Worm (Caenorhabditis elegans) whole organism, L1 larva: ENCODE measurements around the gene ZK1307.1.
A peak's percentile ranks its signal among the peaks of the same experiment; 100 is the strongest.

Experiments used
- C04F5.9 ChIP-seq: sonication (generic microtip); optimal IDR thresholded peaks from 2 replicates; lab custom pipeline; 2016; ENCODE audit warnings: missing genetic modification characterization, missing compliant biosample characterization
- C16A3.4 ChIP-seq: fragments of 150-350 bp; optimal IDR thresholded peaks from 2 replicates; lab custom pipeline; 2014; ENCODE audit warnings: missing biosample characterization, missing genetic modification characterization
- C34B4.2 ChIP-seq: sonication (generic microtip); optimal IDR thresholded peaks from 2 replicates; lab custom pipeline; 2017; ENCODE audit warnings: mild to moderate bottlenecking, missing genetic modification characterization, missing compliant biosample characterization
- alr-1 ChIP-seq: fragments of 200-800 bp; sonication (Bioruptor generic); optimal IDR thresholded peaks from 2 replicates; lab custom pipeline; 2018; ENCODE audit warnings: borderline replicate concordance, mild to moderate bottlenecking, missing genetic modification characterization, missing compliant biosample characterization
- aly-2 ChIP-seq: fragments of 150-350 bp; optimal IDR thresholded peaks from 2 replicates; lab custom pipeline; 2014; ENCODE audit warnings: missing biosample characterization, missing genetic modification characterization
- ama-1 ChIP-seq: fragments of 150-350 bp; optimal IDR thresholded peaks from 2 replicates; lab custom pipeline; 2014
- blmp-1 ChIP-seq: fragments of 150-350 bp; optimal IDR thresholded peaks from 2 replicates; lab custom pipeline; 2014; ENCODE audit warnings: missing biosample characterization, missing genetic modification characterization
- ceh-63 ChIP-seq: fragments of 200-800 bp; sonication (Bioruptor generic); optimal IDR thresholded peaks from 2 replicates; lab custom pipeline; 2018; ENCODE audit warnings: mild to moderate bottlenecking, missing genetic modification characterization, missing compliant biosample characterization
- ceh-8 ChIP-seq: fragments of 200-800 bp; sonication (Bioruptor generic); optimal IDR thresholded peaks from 2 replicates; lab custom pipeline; 2018; ENCODE audit warnings: mild to moderate bottlenecking, missing genetic modification characterization, moderate library complexity, missing compliant biosample characterization
- ceh-82 ChIP-seq, 3 experiments: fragments of 150-350 bp in 1 of 3; sonication (generic microtip) in 2 of 3; optimal IDR thresholded peaks; 2 replicates each; lab custom pipeline; 2014 to 2017; ENCODE audit warnings: missing biosample characterization in 3 of 3, missing genetic modification characterization in 3 of 3
- ceh-88 ChIP-seq: fragments of 200-800 bp; sonication (Bioruptor generic); IDR thresholded peaks from 2 replicates; pipeline ENCODE4 v1.3.6; 2022; ENCODE audit warnings: missing genetic modification characterization, missing compliant biosample characterization
- ces-1 ChIP-seq: fragments of 150-350 bp; optimal IDR thresholded peaks from 2 replicates; lab custom pipeline; 2014; ENCODE audit warnings: missing biosample characterization, missing genetic modification reagents, missing genetic modification characterization
- dpl-1 ChIP-seq, 3 experiments: fragments of 150-350 bp in 2 of 3; sonication (generic microtip) in 1 of 3; optimal IDR thresholded peaks; 2 replicates each; lab custom pipeline; 2014 to 2017; ENCODE audit warnings: missing biosample characterization in 3 of 3, missing genetic modification characterization in 3 of 3, missing genetic modification reagents in 3 of 3
- efl-1 ChIP-seq, 4 experiments: fragments of 150-350 bp; optimal IDR thresholded peaks in 3 of 4; peaks in 1 of 4; 1 replicate in 1 of 4; 2 replicates in 3 of 4; lab custom pipeline; 2014; ENCODE audit warnings: missing biosample characterization in 2 of 4, missing genetic modification characterization in 2 of 4, missing genetic modification reagents in 2 of 4
- egl-13 ChIP-seq: sonication (generic microtip); optimal IDR thresholded peaks from 2 replicates; lab custom pipeline; 2016; ENCODE audit warnings: missing genotype, missing genetic modification reagents, missing genetic modification characterization, missing compliant biosample characterization
- elt-3 ChIP-seq, 6 experiments: fragments of 150-350 bp in 1 of 6; sonication (generic microtip); optimal IDR thresholded peaks; 2 replicates each; lab custom pipeline; 2017 to 2018; ENCODE audit warnings: missing biosample characterization in 6 of 6, missing genetic modification characterization in 6 of 6, inconsistent platforms in 1 of 6
- fkh-10 ChIP-seq: sonication (generic microtip); optimal IDR thresholded peaks from 2 replicates; lab custom pipeline; 2017; ENCODE audit warnings: missing biosample characterization, missing genetic modification reagents, missing genetic modification characterization
- fkh-4 ChIP-seq: sonication (generic microtip); optimal IDR thresholded peaks from 2 replicates; lab custom pipeline; 2016; ENCODE audit warnings: missing compliant biosample characterization, missing genetic modification characterization, borderline replicate concordance
- fos-1 ChIP-seq: fragments of 150-350 bp; optimal IDR thresholded peaks from 2 replicates; lab custom pipeline; 2014; ENCODE audit warnings: missing biosample characterization, missing genetic modification characterization
- hlh-17 ChIP-seq: fragments of 200-800 bp; sonication (Bioruptor generic); optimal IDR thresholded peaks from 2 replicates; lab custom pipeline; 2018; ENCODE audit warnings: missing genetic modification characterization, mild to moderate bottlenecking, missing compliant biosample characterization, moderate library complexity, borderline replicate concordance
- hlh-4 ChIP-seq: sonication (generic microtip); optimal IDR thresholded peaks from 2 replicates; lab custom pipeline; 2016; ENCODE audit warnings: mild to moderate bottlenecking, missing genetic modification characterization, missing compliant biosample characterization
- hpl-2 ChIP-seq: fragments of 150-350 bp; optimal IDR thresholded peaks from 2 replicates; lab custom pipeline; 2014; ENCODE audit warnings: missing biosample characterization, missing genetic modification reagents, missing genetic modification characterization
- irx-1 ChIP-seq: sonication (generic microtip); optimal IDR thresholded peaks from 2 replicates; lab custom pipeline; 2016; ENCODE audit warnings: missing genetic modification characterization, missing compliant biosample characterization
- isw-1 ChIP-seq: fragments of 200-800 bp; sonication (Bioruptor generic); IDR thresholded peaks from 2 replicates; pipeline ENCODE4 v1.3.6; 2022; ENCODE audit warnings: missing genetic modification characterization, missing compliant biosample characterization
- lin-13 ChIP-seq: fragments of 150-350 bp; optimal IDR thresholded peaks from 2 replicates; lab custom pipeline; 2014; ENCODE audit warnings: missing biosample characterization, missing genetic modification reagents, missing genetic modification characterization
- lin-14 ChIP-seq: fragments of 200-800 bp; sonication (Bioruptor generic); optimal IDR thresholded peaks from 2 replicates; lab custom pipeline; 2018; ENCODE audit warnings: mild to moderate bottlenecking, missing genetic modification characterization, moderate library complexity, missing compliant biosample characterization
- lin-35 ChIP-seq, 2 experiments: fragments of 150-350 bp; optimal IDR thresholded peaks; 2 replicates each; lab custom pipeline; 2014; ENCODE audit warnings: missing biosample characterization in 2 of 2, missing genetic modification characterization in 2 of 2, missing genetic modification reagents in 2 of 2
- lin-39 ChIP-seq: fragments of 150-350 bp; optimal IDR thresholded peaks from 2 replicates; lab custom pipeline; 2014; ENCODE audit warnings: missing biosample characterization, missing genetic modification reagents, missing genetic modification characterization
- lir-3 ChIP-seq: sonication (generic microtip); optimal IDR thresholded peaks from 2 replicates; lab custom pipeline; 2016; ENCODE audit warnings: mild to moderate bottlenecking, missing genetic modification characterization, moderate library complexity, missing compliant biosample characterization; ENCODE audit not compliant: poor library complexity
- lsy-2 ChIP-seq, 2 experiments: fragments of 150-350 bp; optimal IDR thresholded peaks; 2 replicates each; lab custom pipeline; 2014; ENCODE audit warnings: missing biosample characterization in 2 of 2, missing genetic modification characterization in 2 of 2
- mep-1 ChIP-seq: fragments of 150-350 bp; optimal IDR thresholded peaks from 2 replicates; lab custom pipeline; 2014; ENCODE audit warnings: missing biosample characterization, missing genetic modification characterization
- nhr-11 ChIP-seq: fragments of 150-350 bp; optimal IDR thresholded peaks from 2 replicates; lab custom pipeline; 2014; ENCODE audit warnings: missing biosample characterization, missing genetic modification characterization
- nhr-12 ChIP-seq: sonication (generic microtip); optimal IDR thresholded peaks from 2 replicates; lab custom pipeline; 2017; ENCODE audit warnings: missing biosample characterization, missing genetic modification characterization
- nhr-47 ChIP-seq: sonication (generic microtip); optimal IDR thresholded peaks from 2 replicates; lab custom pipeline; 2016; ENCODE audit warnings: mild to moderate bottlenecking, missing genetic modification characterization, moderate library complexity, missing compliant biosample characterization
- nhr-71 ChIP-seq: sonication (generic microtip); optimal IDR thresholded peaks from 2 replicates; lab custom pipeline; 2016; ENCODE audit warnings: mild to moderate bottlenecking, missing genetic modification characterization, moderate library complexity, missing compliant biosample characterization
- nhr-85 ChIP-seq: sonication (generic microtip); peaks from one replicate; lab custom pipeline; 2016; ENCODE audit warnings: missing genetic modification characterization, inconsistent platforms, missing compliant biosample characterization
- nhr-90 ChIP-seq: sonication (generic microtip); optimal IDR thresholded peaks from 2 replicates; lab custom pipeline; 2016; ENCODE audit warnings: mild to moderate bottlenecking, missing genetic modification characterization, missing compliant biosample characterization; ENCODE audit not compliant: poor library complexity
- pax-3 ChIP-seq: fragments of 200-800 bp; sonication (Bioruptor generic); optimal IDR thresholded peaks from 2 replicates; lab custom pipeline; 2018; ENCODE audit warnings: mild to moderate bottlenecking, missing genetic modification characterization, moderate library complexity, missing compliant biosample characterization
- snpc-4 ChIP-seq: fragments of 150-350 bp; optimal IDR thresholded peaks from 2 replicates; lab custom pipeline; 2014; ENCODE audit warnings: missing biosample characterization, missing genetic modification characterization
- sox-4 ChIP-seq: sonication (generic microtip); optimal IDR thresholded peaks from 2 replicates; lab custom pipeline; 2016; ENCODE audit warnings: missing genetic modification characterization, missing compliant biosample characterization
- sup-37 ChIP-seq: fragments of 200-800 bp; sonication (Bioruptor generic); optimal IDR thresholded peaks from 2 replicates; lab custom pipeline; 2018; ENCODE audit warnings: mild to moderate bottlenecking, missing genetic modification characterization, missing compliant biosample characterization
- swsn-7 ChIP-seq: sonication (generic microtip); optimal IDR thresholded peaks from 2 replicates; lab custom pipeline; 2016; ENCODE audit warnings: missing genetic modification characterization, missing compliant biosample characterization
- tbx-2 ChIP-seq: sonication (generic microtip); optimal IDR thresholded peaks from 2 replicates; lab custom pipeline; 2016; ENCODE audit warnings: missing genetic modification characterization, missing compliant biosample characterization
- unc-130 ChIP-seq: fragments of 150-350 bp; optimal IDR thresholded peaks from 2 replicates; lab custom pipeline; 2017; ENCODE audit warnings: missing biosample characterization, missing genetic modification characterization, inconsistent platforms
- unc-30 ChIP-seq: sonication (generic microtip); optimal IDR thresholded peaks from 2 replicates; lab custom pipeline; 2017; ENCODE audit warnings: missing biosample characterization, missing genetic modification characterization
- unc-86 ChIP-seq: sonication (generic microtip); optimal IDR thresholded peaks from 2 replicates; lab custom pipeline; 2016; ENCODE audit warnings: missing genetic modification characterization, missing compliant biosample characterization

ZK1307.1 gene

ce11 chrII:9668959-9669358 is 13.6 kb upstream of the ZK1307.1 start, which contains the start of gene taf-8 (continued):
- TF ChIP-seq efl-1 (optimal IDR thresholded peaks at IDR 0.05; lab: Kevin White, UChicago) (peak; percentile 60 to 76), efl-1 (GFP tag; optimal IDR thresholded peaks at IDR 0.05 in 1 of 2; lab: Kevin White, UChicago) (peak; percentile 65 to 97), mep-1 (tag; lab: Kevin White, UChicago) (no peak), nhr-12 (no peak), ceh-63 (no peak), C34B4.2 (tag; lab: Kevin White, UChicago) (no peak), aly-2 (tag; lab: Kevin White, UChicago) (peak; percentile 31), elt-3 (tag; optimal IDR thresholded peaks at IDR 0.05; lab: Kevin White, UChicago) (peak in 1 of 6 experiments; percentile 6), unc-86 (peak; percentile 20), ceh-88 (GFP tag; lab: Robert Waterston, UW) (0 out of 2 replicates have a peak, but pooled peaks have one; percentile 15), lir-3 (tag; lab: Kevin White, UChicago) (peak; percentile 54), nhr-85 (tag; lab: Kevin White, UChicago) (peak; percentile 84), lin-13 (GFP tag; lab: Kevin White, UChicago) (peak; percentile 25), snpc-4 (peak; percentile 33), nhr-11 (peak; percentile 60), ama-1 (no peak), unc-130 (tag; lab: Kevin White, UChicago) (peak; percentile 23), nhr-47 (tag; lab: Kevin White, UChicago) (peak; percentile 79), hlh-17 (GFP tag; lab: Kevin White, UChicago) (no peak), lin-39 (tag; lab: Kevin White, UChicago) (peak; percentile 57), lin-14 (peak; percentile 71), C16A3.4 (peak; percentile 69), egl-13 (tag; lab: Kevin White, UChicago) (peak; percentile 8), ceh-8 (no peak), nhr-90 (tag; lab: Kevin White, UChicago) (peak; percentile 50), dpl-1 (GFP tag; optimal IDR thresholded peaks at IDR 0.05; lab: Kevin White, UChicago) (peak; percentile 41 to 70 (median 69)), fkh-10 (GFP tag; lab: Kevin White, UChicago) (no peak), isw-1 (GFP tag; lab: Robert Waterston, UW) (peak; percentile 33), fos-1 (tag; lab: Kevin White, UChicago) (peak; percentile 37), lin-35 (GFP tag; optimal IDR thresholded peaks at IDR 0.05; lab: Kevin White, UChicago) (peak; percentile 72 to 73), irx-1 (tag; lab: Kevin White, UChicago) (peak; percentile 32), lsy-2 (tag; optimal IDR thresholded peaks at IDR 0.05; lab: Kevin White, UChicago) (peak; percentile 82 to 83), tbx-2 (tag; lab: Kevin White, UChicago) (peak; percentile 71), fkh-4 (tag; lab: Kevin White, UChicago) (no peak), C04F5.9 (tag; lab: Kevin White, UChicago) (no peak)

ce11 chrII:9667382-9667781 is 12.0 kb upstream of the ZK1307.1 start, which contains the start of gene ZK1320.11:
Gene ZK1320.11 (plus strand): TSS chrII:9667624.
- TF ChIP-seq sup-37 = no peak
- TF ChIP-seq irx-1 (tag; lab: Kevin White, UChicago) = no peak
- no peak for TF ChIP-seq unc-30 (tag; lab: Kevin White, UChicago)
- TF ChIP-seq hlh-4 (tag; lab: Kevin White, UChicago) = peak; percentile 22
- no peak for TF ChIP-seq lin-13 (GFP tag; lab: Kevin White, UChicago)
- TF ChIP-seq lin-14 = peak; percentile 5
- no peak for TF ChIP-seq blmp-1 (tag; lab: Kevin White, UChicago)
- TF ChIP-seq alr-1 (tag; lab: Kevin White, UChicago) = no peak
- no peak for TF ChIP-seq mep-1 (tag; lab: Kevin White, UChicago)
- TF ChIP-seq ceh-82 (tag; optimal IDR thresholded peaks at IDR 0.05; lab: Kevin White, UChicago) = peak in 1 of 3 experiments; percentile 9
- TF ChIP-seq lsy-2 (tag; optimal IDR thresholded peaks at IDR 0.05; lab: Kevin White, UChicago) = peak in 1 of 2 experiments; percentile 58
- TF ChIP-seq swsn-7 = no peak
- TF ChIP-seq nhr-11 = no peak
- TF ChIP-seq hpl-2 (GFP tag; lab: Kevin White, UChicago) = no peak
- no peak for TF ChIP-seq nhr-90 (tag; lab: Kevin White, UChicago)
- TF ChIP-seq efl-1 (optimal IDR thresholded peaks at IDR 0.05; lab: Kevin White, UChicago) = peak; percentile 21 to 27
- no peak for TF ChIP-seq efl-1 (GFP tag; optimal IDR thresholded peaks at IDR 0.05 in 1 of 2; lab: Kevin White, UChicago)
- no peak for TF ChIP-seq sox-4 (tag; lab: Kevin White, UChicago)
- TF ChIP-seq fkh-10 (GFP tag; lab: Kevin White, UChicago) = no peak
- no peak for TF ChIP-seq ces-1 (GFP tag; lab: Kevin White, UChicago)
- TF ChIP-seq pax-3 (tag; lab: Kevin White, UChicago) = no peak
- peak; percentile 25 for TF ChIP-seq nhr-71 (tag; lab: Kevin White, UChicago)
- no peak for TF ChIP-seq fos-1 (tag; lab: Kevin White, UChicago)
